Worm (Caenorhabditis elegans) whole organism, midembryonic: ENCODE results near the gene dyla-1.

ENCODE experiments used
- cog-1 ChIP-seq: sonication (generic microtip); optimal IDR thresholded peaks from 2 replicates; lab custom pipeline; 2016; ENCODE audit warnings: missing genetic modification characterization, missing compliant biosample characterization
- med-1 ChIP-seq: sonication (generic microtip); optimal IDR thresholded peaks from 2 replicates; lab custom pipeline; 2017; ENCODE audit warnings: missing genetic modification characterization, mild to moderate bottlenecking, missing compliant biosample characterization, antibody characterized with exemption, missing genetic modification reagents; ENCODE audit not compliant: insufficient read depth
- ref-1 ChIP-seq: fragments of 200-800 bp; sonication (Bioruptor generic); conservative IDR thresholded peaks from 2 replicates; pipeline ENCODE4 v1.3.6; 2022; ENCODE audit warnings: missing genetic modification reagents, missing genetic modification characterization, missing compliant biosample characterization

DNA sequence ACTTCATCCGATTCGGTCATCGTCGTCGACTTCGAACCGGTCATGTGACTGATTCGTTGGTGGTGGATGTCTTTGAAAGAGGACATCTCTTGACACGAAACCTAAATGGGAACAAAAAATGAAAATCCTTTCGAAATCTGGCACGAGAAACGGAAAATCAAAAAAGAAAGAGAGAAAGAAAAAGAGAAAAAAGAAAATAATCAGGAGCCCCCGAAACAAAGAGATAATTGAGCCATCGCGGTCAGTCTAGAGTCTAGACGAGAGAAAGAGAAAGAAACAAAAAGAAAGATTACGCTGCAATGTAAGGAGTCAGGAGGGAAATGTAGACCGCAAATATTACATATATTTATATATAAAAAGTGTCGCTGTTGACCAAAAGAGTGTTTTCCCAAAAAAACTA, 28.1 kb downstream of the dyla-1 start, which contains the start of gene aakg-2:
- no peak for TF ChIP-seq med-1 (GFP tag; lab: Kevin White, UChicago)
- no peak for TF ChIP-seq cog-1 (tag; lab: Kevin White, UChicago)
- TF ChIP-seq ref-1 (GFP tag; lab: Robert Waterston, UW): no peak
